Fruit fly (Drosophila melanogaster): Measurements from ENCODE around the gene Jhbp16.
A peak's percentile ranks its signal among the peaks of the same experiment; 100 is the strongest.

The Jhbp16 gene

dm6 chr3R:21632930-21633780 is 31.0 kb upstream of the Jhbp16 start:
- TF ChIP-seq CG14655 (GFP tag; optimal IDR thresholded peaks at IDR 0.05) (peak; percentile 66), CG12605 (GFP tag; IDR thresholded peaks at IDR 0.05) (no peak), CG10348 (GFP tag; IDR thresholded peaks at IDR 0.05) (no peak), CG17806 (tag; optimal IDR thresholded peaks at IDR 0.05) (peak; percentile 55), CG9948 (tag; optimal IDR thresholded peaks at IDR 0.05) (peak; percentile 58), Pif1A (GFP tag; optimal IDR thresholded peaks at IDR 0.05) (peak; percentile 25), CG13204 (GFP tag; optimal IDR thresholded peaks at IDR 0.05) (peak; percentile 45), D1 (tag; optimal IDR thresholded peaks at IDR 0.05) (peak; percentile 58), fd96Ca (GFP tag; IDR thresholded peaks at IDR 0.05) (no peak), Ets98B (GFP tag; IDR thresholded peaks at IDR 0.05) (no peak), CG15710 (tag; optimal IDR thresholded peaks at IDR 0.05) (peak; percentile 40), Pif1B (GFP tag; optimal IDR thresholded peaks at IDR 0.05) (peak; percentile 26), rn (GFP tag; IDR thresholded peaks at IDR 0.05) (no peak), CG8301 (tag; optimal IDR thresholded peaks at IDR 0.05) (peak; percentile 49), EcR (GFP tag; optimal IDR thresholded peaks at IDR 0.05) (no peak), CG32121 (GFP tag; IDR thresholded peaks at IDR 0.05) (no peak), CG8159 (tag; optimal IDR thresholded peaks at IDR 0.05) (peak; percentile 61), CG34367 (tag; optimal IDR thresholded peaks at IDR 0.05) (peak; percentile 33)

dm6 chr3R:21633781-21634102 is 30.4 kb upstream of the Jhbp16 start:
- no peak for TF ChIP-seq CG34367 (tag; optimal IDR thresholded peaks at IDR 0.05)
- TF ChIP-seq CG13204 (GFP tag; optimal IDR thresholded peaks at IDR 0.05), result peak; percentile 81
- no peak for TF ChIP-seq Pif1A (GFP tag; optimal IDR thresholded peaks at IDR 0.05)

dm6 chr3R:21634644-21635043 is 29.5 kb upstream of the Jhbp16 start:
- no peak for TF ChIP-seq Snoo (tag; optimal IDR thresholded peaks at IDR 0.05)
- no peak for TF ChIP-seq fd96Ca (GFP tag; IDR thresholded peaks at IDR 0.05)
- TF ChIP-seq EcR (GFP tag; optimal IDR thresholded peaks at IDR 0.05), result no peak
- peak; percentile 6 for TF ChIP-seq Pif1A (GFP tag; optimal IDR thresholded peaks at IDR 0.05)
- peak; percentile 73 for TF ChIP-seq CG13204 (GFP tag; optimal IDR thresholded peaks at IDR 0.05)
- peak; percentile 25 for TF ChIP-seq CG15710 (tag; optimal IDR thresholded peaks at IDR 0.05)
- TF ChIP-seq CG10348 (GFP tag; IDR thresholded peaks at IDR 0.05), result no peak
- peak; percentile 24 for TF ChIP-seq Pif1B (GFP tag; optimal IDR thresholded peaks at IDR 0.05)
- 0 out of 2 replicates have a peak, but pooled peaks have one; percentile 15 for TF ChIP-seq CG12605 (GFP tag; IDR thresholded peaks at IDR 0.05)
- TF ChIP-seq CG14655 (GFP tag; optimal IDR thresholded peaks at IDR 0.05), result peak; percentile 45
- no peak for TF ChIP-seq D1 (tag; optimal IDR thresholded peaks at IDR 0.05)
- peak; percentile 26 for TF ChIP-seq CG8159 (tag; optimal IDR thresholded peaks at IDR 0.05)
- no peak for TF ChIP-seq CG32121 (GFP tag; IDR thresholded peaks at IDR 0.05)
- peak; percentile 13 for TF ChIP-seq CG34367 (tag; optimal IDR thresholded peaks at IDR 0.05)
- 0 out of 3 replicates have a peak, but pooled peaks have one; percentile 51 for TF ChIP-seq CG4496 (GFP tag; IDR thresholded peaks at IDR 0.05)
- peak; percentile 9 for TF ChIP-seq CG17806 (tag; optimal IDR thresholded peaks at IDR 0.05)
- no peak for TF ChIP-seq Ets98B (GFP tag; IDR thresholded peaks at IDR 0.05)
- peak; percentile 64 for TF ChIP-seq gl (tag; optimal IDR thresholded peaks at IDR 0.05)
- TF ChIP-seq CG9948 (tag; optimal IDR thresholded peaks at IDR 0.05), result no peak
- TF ChIP-seq rn (GFP tag; IDR thresholded peaks at IDR 0.05), result no peak
- TF ChIP-seq CG8301 (tag; optimal IDR thresholded peaks at IDR 0.05), result no peak

dm6 chr3R:21635181-21635580 is 29.0 kb upstream of the Jhbp16 start:
- TF ChIP-seq CG8159 (tag; optimal IDR thresholded peaks at IDR 0.05) (no peak), CG10348 (GFP tag; IDR thresholded peaks at IDR 0.05) (no peak), Pif1B (GFP tag; optimal IDR thresholded peaks at IDR 0.05) (no peak), CG17806 (tag; optimal IDR thresholded peaks at IDR 0.05) (no peak), CG14655 (GFP tag; optimal IDR thresholded peaks at IDR 0.05) (no peak), Snoo (tag; optimal IDR thresholded peaks at IDR 0.05) (no peak), CG12605 (GFP tag; IDR thresholded peaks at IDR 0.05) (no peak), CG4496 (GFP tag; IDR thresholded peaks at IDR 0.05) (no peak), CG34367 (tag; optimal IDR thresholded peaks at IDR 0.05) (no peak), EcR (GFP tag; optimal IDR thresholded peaks at IDR 0.05) (no peak), CG32121 (GFP tag; IDR thresholded peaks at IDR 0.05) (no peak), D1 (tag; optimal IDR thresholded peaks at IDR 0.05) (no peak), gl (tag; optimal IDR thresholded peaks at IDR 0.05) (no peak), Pif1A (GFP tag; optimal IDR thresholded peaks at IDR 0.05) (no peak), fd96Ca (GFP tag; IDR thresholded peaks at IDR 0.05) (no peak)

- peak; percentile 40 for TF ChIP-seq CG9948 (tag; optimal IDR thresholded peaks at IDR 0.05)
- no peak for TF ChIP-seq Snoo (tag; optimal IDR thresholded peaks at IDR 0.05)
- TF ChIP-seq rn (GFP tag; IDR thresholded peaks at IDR 0.05), result no peak
- peak; percentile 44 for TF ChIP-seq CG15710 (tag; optimal IDR thresholded peaks at IDR 0.05)
- peak; percentile 24 for TF ChIP-seq CG34367 (tag; optimal IDR thresholded peaks at IDR 0.05)
- peak; percentile 4 for TF ChIP-seq gl (tag; optimal IDR thresholded peaks at IDR 0.05)
- no peak for TF ChIP-seq EcR (GFP tag; optimal IDR thresholded peaks at IDR 0.05)
- peak; percentile 67 for TF ChIP-seq CG8159 (tag; optimal IDR thresholded peaks at IDR 0.05)
- no peak for TF ChIP-seq Pif1A (GFP tag; optimal IDR thresholded peaks at IDR 0.05)
- no peak for TF ChIP-seq Ets98B (GFP tag; IDR thresholded peaks at IDR 0.05)
- peak; percentile 45 for TF ChIP-seq CG17806 (tag; optimal IDR thresholded peaks at IDR 0.05)
- TF ChIP-seq Pif1B (GFP tag; optimal IDR thresholded peaks at IDR 0.05), result no peak
- no peak for TF ChIP-seq CG32121 (GFP tag; IDR thresholded peaks at IDR 0.05)
- no peak for TF ChIP-seq D1 (tag; optimal IDR thresholded peaks at IDR 0.05)
- TF ChIP-seq CG14655 (GFP tag; optimal IDR thresholded peaks at IDR 0.05), result peak; percentile 13
- TF ChIP-seq CG13204 (GFP tag; optimal IDR thresholded peaks at IDR 0.05), result no peak
Observed at dm6 chr3R:21635975-21636678, 28.1 kb upstream of the Jhbp16 start.

Measured in whole organism, pupa.